Fruit fly (Drosophila melanogaster) whole organism: ENCODE data around the gene CG14075.

Experiments
- CG8478 ChIP-seq: fragments of >200 bp; optimal IDR thresholded peaks from 2 replicates; lab custom pipeline; 2018; ENCODE audit warnings: inconsistent platforms
- Dll ChIP-seq: fragments of >200 bp; optimal IDR thresholded peaks from 2 replicates; lab custom pipeline; 2017
- EcR ChIP-seq, 2 experiments: fragments of >200 bp; optimal IDR thresholded peaks; 2 replicates each; lab custom pipeline; 2017; ENCODE audit warnings: missing biosample characterization in 2 of 2, missing genetic modification characterization in 2 of 2, missing genetic modification reagents in 2 of 2
- pan ChIP-seq: fragments of >200 bp; optimal IDR thresholded peaks from 2 replicates; lab custom pipeline; 2017
- psq ChIP-seq: fragments of >200 bp; optimal IDR thresholded peaks from 2 replicates; lab custom pipeline; 2017
- usp ChIP-seq: fragments of >200 bp; optimal IDR thresholded peaks from 2 replicates; lab custom pipeline; 2017; ENCODE audit warnings: missing biosample characterization, missing genetic modification characterization, mixed read lengths

The CG14075 gene

DNA sequence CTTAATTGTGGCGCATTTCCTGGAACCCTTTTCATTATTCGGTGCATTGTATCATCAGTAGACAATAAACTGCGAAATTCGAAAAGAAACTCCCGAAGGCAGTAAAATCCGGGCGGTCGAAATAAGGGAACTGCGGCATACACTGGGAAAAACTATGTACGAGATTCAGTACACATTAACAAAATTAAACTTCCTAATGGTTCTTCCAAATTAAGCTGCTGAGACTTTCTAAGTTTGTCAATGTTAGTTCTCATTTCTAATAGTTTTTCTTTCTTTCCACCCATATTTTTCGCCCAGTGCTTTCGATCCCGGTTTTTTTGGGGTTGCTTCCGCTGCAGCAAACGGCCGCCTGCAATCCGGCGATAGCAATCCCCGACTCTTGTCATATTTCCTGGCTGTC, 40.0 kb downstream of the CG14075 start:
- TF ChIP-seq usp (GFP tag; lab: Kevin White, UChicago) (no peak), EcR (GFP tag; optimal IDR thresholded peaks at IDR 0.05; lab: Kevin White, UChicago) (no peak), CG8478 (no peak), psq (no peak), pan (no peak), Dll (lab: Kevin White, UChicago) (no peak)

DNA sequence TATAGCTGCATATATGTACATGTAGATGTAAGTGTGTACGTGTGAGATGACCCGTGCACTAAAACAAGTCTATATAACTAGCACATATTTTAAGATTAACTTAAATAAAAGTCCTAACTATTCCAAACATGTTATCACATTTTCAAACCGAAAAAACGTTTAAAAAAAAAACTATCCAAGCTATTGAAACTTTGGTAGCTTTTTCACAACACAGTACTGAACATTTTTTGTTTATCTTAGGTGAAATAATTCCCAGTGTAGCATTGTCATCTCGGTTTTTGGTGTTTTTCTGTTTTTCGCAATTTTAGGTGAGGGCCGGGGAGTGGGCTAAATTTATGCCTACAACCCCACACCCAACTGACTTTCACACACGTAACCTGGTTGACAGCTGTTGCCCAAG, 42.4 kb downstream of the CG14075 start:
- TF ChIP-seq pan (no peak), Dll (lab: Kevin White, UChicago) (no peak), usp (GFP tag; lab: Kevin White, UChicago) (no peak)

DNA sequence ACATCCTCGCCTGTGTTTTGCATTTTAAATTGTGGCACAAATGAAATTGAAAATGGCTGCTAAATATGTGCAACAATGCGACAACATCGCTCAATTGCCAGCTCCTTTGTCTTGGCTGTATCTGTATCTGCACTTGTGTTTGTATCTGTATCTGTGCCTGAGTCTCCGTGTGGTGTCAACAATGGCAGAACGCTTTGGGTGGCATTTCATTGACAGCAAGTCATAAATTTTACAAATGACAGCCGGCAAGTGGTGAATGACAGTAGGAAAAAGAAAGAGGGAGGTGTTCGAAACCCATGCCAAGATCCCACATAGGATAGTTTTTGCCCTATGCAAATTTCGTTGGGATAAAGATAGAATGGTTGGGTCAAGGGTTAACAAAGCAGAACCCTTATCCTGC, 47.1 kb downstream of the CG14075 start:
- TF ChIP-seq Dll (lab: Kevin White, UChicago) (no peak), usp (GFP tag; lab: Kevin White, UChicago) (no peak), pan (no peak), EcR (GFP tag; optimal IDR thresholded peaks at IDR 0.05; lab: Kevin White, UChicago) (no peak), CG8478 (no peak), psq (no peak)

DNA sequence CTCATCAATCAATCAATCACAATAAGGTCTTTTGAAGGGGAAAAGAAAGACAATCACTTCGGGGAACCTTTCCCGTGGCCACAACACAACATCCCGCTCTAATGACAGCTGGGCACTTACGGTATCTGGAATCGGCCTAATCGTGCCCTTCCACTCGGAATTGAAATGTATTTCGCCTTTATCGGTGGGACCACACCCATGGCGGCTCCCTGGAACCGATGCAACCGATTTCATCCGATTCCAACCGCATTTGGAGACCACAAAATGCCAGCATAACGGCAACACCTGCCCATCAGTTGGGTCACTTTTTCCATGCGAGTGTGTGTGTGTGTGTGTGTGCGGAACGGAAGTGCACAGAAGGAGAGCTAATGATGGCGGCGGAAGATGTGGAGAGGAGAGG, 47.9 kb downstream of the CG14075 start:
- no peak for TF ChIP-seq pan
- no peak for TF ChIP-seq CG8478
- no peak for TF ChIP-seq usp (GFP tag; lab: Kevin White, UChicago)
- no peak for TF ChIP-seq EcR (GFP tag; optimal IDR thresholded peaks at IDR 0.05; lab: Kevin White, UChicago)
- no peak for TF ChIP-seq Dll (lab: Kevin White, UChicago)
- TF ChIP-seq psq, result no peak

DNA sequence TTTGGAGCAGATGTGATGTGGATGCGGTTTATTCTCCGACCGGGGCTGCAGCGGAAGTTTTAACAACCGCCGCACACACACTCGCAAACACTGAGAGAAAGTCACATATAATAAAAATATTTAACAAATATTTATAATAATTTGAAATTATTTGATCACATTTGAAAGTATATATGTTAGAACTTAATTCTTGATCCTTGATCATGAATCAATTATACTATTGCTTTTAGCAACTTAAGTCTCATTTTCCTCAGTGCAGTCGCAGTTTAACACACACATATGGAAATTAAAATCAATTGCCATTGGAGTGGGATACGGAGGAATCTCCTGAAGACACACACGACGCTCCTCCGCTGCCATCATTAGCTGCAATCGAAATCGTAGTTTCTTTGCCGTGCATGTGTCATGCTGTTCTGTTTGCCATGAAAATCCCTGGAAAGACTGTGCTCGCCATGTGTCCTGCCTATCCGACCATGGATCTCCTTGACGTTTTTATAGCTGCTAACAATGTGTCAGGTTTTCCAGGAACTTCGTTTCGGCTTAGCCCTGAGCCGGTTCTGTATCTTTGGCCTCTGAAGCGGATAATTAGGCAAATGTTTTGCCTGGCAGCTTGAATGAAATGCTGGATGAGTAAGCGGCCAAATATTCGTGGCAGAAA, 48.5 kb downstream of the CG14075 start:
- TF ChIP-seq psq, result no peak
- TF ChIP-seq usp (GFP tag; lab: Kevin White, UChicago), result no peak
- TF ChIP-seq EcR (GFP tag; optimal IDR thresholded peaks at IDR 0.05; lab: Kevin White, UChicago), result no peak
- TF ChIP-seq CG8478, result no peak
- TF ChIP-seq Dll (lab: Kevin White, UChicago), result no peak
- no peak for TF ChIP-seq pan
